Worm (Caenorhabditis elegans) whole organism, L4 larva: ENCODE measurements around the gene ins-17.
A peak's percentile ranks its signal among the peaks of the same experiment; 100 is the strongest.

Experiments
- F37D6.2 ChIP-seq: sonication (generic microtip); optimal IDR thresholded peaks from 2 replicates; lab custom pipeline; 2016; ENCODE audit warnings: mild to moderate bottlenecking, missing genetic modification characterization, missing compliant biosample characterization
- F44E2.7 ChIP-seq: fragments of 200-800 bp; sonication (Bioruptor generic); IDR thresholded peaks from 2 replicates; pipeline ENCODE4 v2.1.2; 2022; ENCODE audit warnings: missing genetic modification characterization, missing compliant biosample characterization
- R02D3.7 ChIP-seq: fragments of 150-350 bp; sonication (generic microtip); optimal IDR thresholded peaks from 3 replicates; lab custom pipeline; 2014; ENCODE audit warnings: missing biosample characterization, missing genetic modification characterization
- T20F7.1 ChIP-seq: fragments of 200-800 bp; sonication (Bioruptor generic); optimal IDR thresholded peaks from 2 replicates; lab custom pipeline; 2018; ENCODE audit warnings: mild to moderate bottlenecking, missing genetic modification characterization, missing compliant biosample characterization
- T26A8.4 ChIP-seq: fragments of 200-800 bp; sonication (Bioruptor generic); IDR thresholded peaks from 2 replicates; pipeline ENCODE4 v1.3.6; 2022; ENCODE audit warnings: missing genetic modification characterization, missing compliant biosample characterization
- Y5F2A.4 ChIP-seq: fragments of 200-800 bp; sonication (Bioruptor generic); optimal IDR thresholded peaks from 2 replicates; lab custom pipeline; 2018; ENCODE audit warnings: mild to moderate bottlenecking, missing genetic modification characterization, missing compliant biosample characterization
- ZK337.2 ChIP-seq: fragments of 200-800 bp; sonication (Bioruptor generic); IDR thresholded peaks from 2 replicates; pipeline ENCODE4 v1.3.6; 2022; ENCODE audit warnings: missing genetic modification reagents, missing genetic modification characterization, missing compliant biosample characterization
- ama-1 ChIP-seq: fragments of 150-350 bp; optimal IDR thresholded peaks from 2 replicates; lab custom pipeline; 2014; ENCODE audit warnings: inconsistent platforms, mixed read lengths
- arid-1 ChIP-seq: fragments of 200-800 bp; sonication (Bioruptor generic); conservative IDR thresholded peaks from 2 replicates; pipeline ENCODE4 v1.3.6; 2022; ENCODE audit warnings: missing genetic modification reagents, missing genetic modification characterization, missing compliant biosample characterization
- attf-4 ChIP-seq: sonication (generic microtip); optimal IDR thresholded peaks from 3 replicates; lab custom pipeline; 2017; ENCODE audit warnings: missing biosample characterization, missing genetic modification characterization
- ceh-20 ChIP-seq: fragments of 200-800 bp; sonication (Bioruptor generic); IDR thresholded peaks from 2 replicates; pipeline ENCODE4 v1.3.6; 2022; ENCODE audit warnings: missing genetic modification reagents, missing genetic modification characterization, missing compliant biosample characterization
- ceh-62 ChIP-seq: sonication (generic microtip); optimal IDR thresholded peaks from 2 replicates; lab custom pipeline; 2017; ENCODE audit warnings: missing biosample characterization, missing genetic modification characterization
- ceh-82 ChIP-seq: sonication (generic microtip); optimal IDR thresholded peaks from 2 replicates; lab custom pipeline; 2017; ENCODE audit warnings: missing biosample characterization, missing genetic modification characterization
- ces-1 ChIP-seq: fragments of 150-350 bp; sonication (generic microtip); optimal IDR thresholded peaks from 4 replicates; lab custom pipeline; 2014; ENCODE audit warnings: missing biosample characterization, missing genetic modification reagents, missing genetic modification characterization
- cey-2 ChIP-seq: sonication (generic microtip); optimal IDR thresholded peaks from 3 replicates; lab custom pipeline; 2017; ENCODE audit warnings: missing genetic modification characterization, mild to moderate bottlenecking, missing compliant biosample characterization, antibody characterized with exemption, borderline replicate concordance; ENCODE audit not compliant: insufficient read depth
- ctbp-1 ChIP-seq: fragments of 200-800 bp; sonication (Bioruptor generic); IDR thresholded peaks from 2 replicates; pipeline ENCODE4 v1.3.6; 2022; ENCODE audit warnings: missing genetic modification reagents, missing genetic modification characterization, missing compliant biosample characterization
- daf-16 ChIP-seq, 3 experiments: sonication (generic microtip); optimal IDR thresholded peaks; 2 replicates each; lab custom pipeline; 2016 to 2017; ENCODE audit warnings: missing genetic modification characterization in 3 of 3, missing genetic modification reagents in 3 of 3, mild to moderate bottlenecking in 2 of 3, missing compliant biosample characterization in 2 of 3, missing biosample characterization in 1 of 3, moderate library complexity in 1 of 3
- dmd-6 ChIP-seq: fragments of 200-800 bp; sonication (Bioruptor generic); IDR thresholded peaks from 2 replicates; pipeline ENCODE4 v1.3.6; 2022; ENCODE audit warnings: missing genetic modification reagents, missing genetic modification characterization, missing compliant biosample characterization
- dmd-9 ChIP-seq: fragments of 200-800 bp; sonication (Bioruptor generic); IDR thresholded peaks from 2 replicates; pipeline ENCODE4 v1.3.6; 2022; ENCODE audit warnings: missing genetic modification reagents, missing genetic modification characterization, missing compliant biosample characterization
- dve-1 ChIP-seq: sonication (generic microtip); optimal IDR thresholded peaks from 2 replicates; lab custom pipeline; 2017; ENCODE audit warnings: antibody characterized with exemption, mild to moderate bottlenecking, missing genetic modification characterization, missing compliant biosample characterization; ENCODE audit not compliant: insufficient read depth
- egl-27 ChIP-seq: sonication (generic microtip); optimal IDR thresholded peaks from 3 replicates; lab custom pipeline; 2017; ENCODE audit warnings: missing biosample characterization, missing genetic modification reagents, missing genetic modification characterization
- egl-43 ChIP-seq: fragments of 200-800 bp; sonication (Bioruptor generic); IDR thresholded peaks from 2 replicates; pipeline ENCODE4 v1.3.6; 2022; ENCODE audit warnings: missing genetic modification reagents, missing genetic modification characterization, missing compliant biosample characterization
- fos-1 ChIP-seq: fragments of 150-350 bp; optimal IDR thresholded peaks from 2 replicates; lab custom pipeline; 2014; ENCODE audit warnings: missing biosample characterization, missing genetic modification characterization
- hif-1 ChIP-seq, 2 experiments: sonication (generic microtip); optimal IDR thresholded peaks; 2 replicates each; lab custom pipeline; 2016 to 2017; ENCODE audit warnings: missing compliant biosample characterization in 2 of 2, missing genetic modification characterization in 2 of 2, missing genetic modification reagents in 2 of 2, missing genotype in 2 of 2, mild to moderate bottlenecking in 1 of 2
- hlh-30 ChIP-seq: sonication (generic microtip); optimal IDR thresholded peaks from 2 replicates; lab custom pipeline; 2017; ENCODE audit warnings: antibody characterized with exemption, mild to moderate bottlenecking, missing genetic modification characterization, missing compliant biosample characterization; ENCODE audit not compliant: insufficient read depth
- hmg-1.1 ChIP-seq: fragments of 200-800 bp; sonication (Bioruptor generic); IDR thresholded peaks from 2 replicates; pipeline ENCODE4 v1.3.6; 2022; ENCODE audit warnings: missing genetic modification reagents, missing genetic modification characterization, missing compliant biosample characterization
- lin-13 ChIP-seq: fragments of 150-350 bp; optimal IDR thresholded peaks from 2 replicates; lab custom pipeline; 2014; ENCODE audit warnings: missing biosample characterization, missing genetic modification reagents, missing genetic modification characterization
- lin-15B ChIP-seq: fragments of 150-350 bp; sonication (generic microtip); optimal IDR thresholded peaks from 3 replicates; lab custom pipeline; 2014; ENCODE audit warnings: missing biosample characterization, missing genetic modification characterization
- lin-39 ChIP-seq: fragments of 150-350 bp; optimal IDR thresholded peaks from 2 replicates; lab custom pipeline; 2014; ENCODE audit warnings: missing biosample characterization, missing genetic modification reagents, missing genetic modification characterization
- lsy-2 ChIP-seq, 2 experiments: fragments of 150-350 bp in 1 of 2; sonication (generic microtip) in 1 of 2; optimal IDR thresholded peaks; 2 replicates each; lab custom pipeline; 2014 to 2017; ENCODE audit warnings: missing biosample characterization in 2 of 2, missing genetic modification characterization in 2 of 2
- madf-9 ChIP-seq: fragments of 200-800 bp; sonication (Bioruptor generic); conservative IDR thresholded peaks from 2 replicates; pipeline ENCODE4 v1.3.6; 2022; ENCODE audit warnings: missing genetic modification reagents, missing genetic modification characterization, missing compliant biosample characterization
- mdl-1 ChIP-seq, 2 experiments: fragments of 150-350 bp in 1 of 2; sonication (generic microtip) in 1 of 2; optimal IDR thresholded peaks; 2 replicates each; lab custom pipeline; 2014 to 2017; ENCODE audit warnings: missing biosample characterization in 2 of 2, missing genetic modification characterization in 2 of 2
- mdt-29 ChIP-seq: fragments of 200-800 bp; sonication (Bioruptor generic); IDR thresholded peaks from 2 replicates; pipeline ENCODE4 v1.3.6; 2022; ENCODE audit warnings: missing genetic modification reagents, missing genetic modification characterization, missing compliant biosample characterization
- nhr-10 ChIP-seq: fragments of 150-350 bp; optimal IDR thresholded peaks from 2 replicates; lab custom pipeline; 2014; ENCODE audit warnings: missing biosample characterization, missing genetic modification characterization
- nhr-237 ChIP-seq: sonication (generic microtip); optimal IDR thresholded peaks from 2 replicates; lab custom pipeline; 2017; ENCODE audit warnings: missing biosample characterization, missing genetic modification characterization
- nhr-42 ChIP-seq: fragments of 200-800 bp; sonication (Bioruptor generic); IDR thresholded peaks from 2 replicates; pipeline ENCODE4 v1.3.6; 2022; ENCODE audit warnings: missing genetic modification characterization, missing compliant biosample characterization
- nhr-48 ChIP-seq: sonication (generic microtip); optimal IDR thresholded peaks from 2 replicates; lab custom pipeline; 2016; ENCODE audit warnings: mild to moderate bottlenecking, missing genetic modification characterization, missing compliant biosample characterization
- pqm-1 ChIP-seq: sonication (generic microtip); optimal IDR thresholded peaks from 2 replicates; lab custom pipeline; 2017; ENCODE audit warnings: missing biosample characterization, missing genetic modification characterization
- rbr-2 ChIP-seq: sonication (generic microtip); optimal IDR thresholded peaks from 2 replicates; lab custom pipeline; 2016; ENCODE audit warnings: missing genotype, missing genetic modification characterization, missing compliant biosample characterization
- sdz-12 ChIP-seq: fragments of 200-800 bp; sonication (Bioruptor generic); optimal IDR thresholded peaks from 2 replicates; lab custom pipeline; 2018; ENCODE audit warnings: mild to moderate bottlenecking, missing genetic modification characterization, missing compliant biosample characterization
- snpc-4 ChIP-seq: fragments of 150-350 bp; optimal IDR thresholded peaks from 2 replicates; lab custom pipeline; 2014; ENCODE audit warnings: missing biosample characterization, missing genetic modification characterization
- spr-3 ChIP-seq: fragments of 200-800 bp; sonication (Bioruptor generic); optimal IDR thresholded peaks from 2 replicates; lab custom pipeline; 2018; ENCODE audit warnings: mild to moderate bottlenecking, missing genetic modification characterization, missing compliant biosample characterization
- unc-130 ChIP-seq: sonication (generic microtip); optimal IDR thresholded peaks from 2 replicates; lab custom pipeline; 2016; ENCODE audit warnings: missing genetic modification reagents, missing genetic modification characterization, missing compliant biosample characterization
- unc-39 ChIP-seq: sonication (generic microtip); optimal IDR thresholded peaks from 2 replicates; lab custom pipeline; 2017; ENCODE audit warnings: missing biosample characterization, missing genetic modification characterization
- zip-11 ChIP-seq: fragments of 200-800 bp; sonication (Bioruptor generic); IDR thresholded peaks from 2 replicates; pipeline ENCODE4 v1.3.6; 2022; ENCODE audit warnings: missing genetic modification characterization, missing compliant biosample characterization
- zip-2 ChIP-seq: fragments of 150-350 bp; optimal IDR thresholded peaks from 2 replicates; lab custom pipeline; 2014; ENCODE audit warnings: missing biosample characterization, missing genetic modification characterization

The ins-17 gene

DNA sequence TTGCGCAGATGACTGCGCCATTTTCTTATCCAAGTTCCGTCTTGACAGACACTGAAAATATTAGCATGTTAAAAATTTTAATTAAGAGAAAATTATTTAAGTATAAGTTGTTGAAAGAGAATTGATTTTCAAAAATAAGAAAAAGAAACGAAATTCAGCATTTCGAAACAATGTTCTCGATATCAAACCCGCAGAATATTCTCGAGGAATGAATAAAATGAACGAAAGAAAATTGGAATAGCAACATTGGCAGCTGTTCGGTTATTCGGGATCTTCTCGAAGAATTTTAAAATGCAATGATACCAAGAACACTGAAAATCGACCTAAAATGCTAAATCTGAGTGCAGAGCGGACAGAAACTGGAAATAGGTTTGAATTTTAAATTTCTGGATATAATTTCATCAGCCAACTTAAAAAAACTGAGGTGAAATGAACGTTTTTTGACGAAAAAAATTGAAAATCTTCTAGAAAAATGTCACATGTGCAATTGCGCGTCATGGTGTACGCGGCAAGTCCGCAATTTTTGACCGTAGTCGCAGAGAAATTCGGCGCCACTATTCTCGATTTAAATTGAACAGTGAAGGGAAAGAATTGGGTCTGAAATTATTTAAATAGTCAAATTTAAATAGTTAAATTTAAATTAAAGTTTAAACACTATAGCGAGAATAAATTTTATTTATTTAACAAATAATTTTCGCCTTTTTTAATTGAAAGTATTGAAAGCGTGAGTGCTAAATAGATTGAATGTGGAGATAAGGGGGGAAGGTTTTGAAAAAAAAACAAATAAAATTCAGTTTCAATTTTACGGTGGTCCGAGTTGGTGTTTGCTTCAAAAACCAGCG lies 30.9 kb upstream of the ins-17 start, which contains the start of the genes cct-5 and F25F2.1 (continued):
- TF ChIP-seq Y5F2A.4 (GFP tag; lab: Kevin White, UChicago) (no peak), snpc-4 (tag; lab: Kevin White, UChicago) (no peak), hmg-1.1 (GFP tag; lab: Robert Waterston, UW) (peak; percentile 56), ceh-82 (tag; lab: Kevin White, UChicago) (no peak), ceh-20 (GFP tag; lab: Robert Waterston, UW) (no peak), daf-16 (GFP tag; optimal IDR thresholded peaks at IDR 0.05; lab: Kevin White, UChicago) (no peak), daf-16 (tag; optimal IDR thresholded peaks at IDR 0.05; lab: Kevin White, UChicago) (no peak), ama-1 (lab: Kevin White, UChicago) (no peak), lsy-2 (tag; optimal IDR thresholded peaks at IDR 0.05; lab: Kevin White, UChicago) (peak in 1 of 2 experiments; percentile 95), F44E2.7 (GFP tag; lab: Robert Waterston, UW) (no peak), T20F7.1 (GFP tag; lab: Kevin White, UChicago) (peak; percentile 54), nhr-237 (no peak), nhr-48 (no peak), attf-4 (tag; lab: Kevin White, UChicago) (no peak), zip-2 (tag; lab: Kevin White, UChicago) (no peak), lin-39 (tag; lab: Kevin White, UChicago) (no peak), nhr-10 (no peak), dmd-9 (GFP tag; lab: Robert Waterston, UW) (no peak), ceh-62 (tag; lab: Kevin White, UChicago) (no peak), egl-43 (GFP tag; lab: Robert Waterston, UW) (no peak), pqm-1 (tag; lab: Kevin White, UChicago) (no peak), nhr-42 (GFP tag; lab: Robert Waterston, UW) (no peak), lin-15B (tag; lab: Kevin White, UChicago) (no peak), spr-3 (GFP tag; lab: Kevin White, UChicago) (no peak), hlh-30 (tag; lab: Kevin White, UChicago) (peak; percentile 77), lin-13 (peak; percentile 73)

DNA sequence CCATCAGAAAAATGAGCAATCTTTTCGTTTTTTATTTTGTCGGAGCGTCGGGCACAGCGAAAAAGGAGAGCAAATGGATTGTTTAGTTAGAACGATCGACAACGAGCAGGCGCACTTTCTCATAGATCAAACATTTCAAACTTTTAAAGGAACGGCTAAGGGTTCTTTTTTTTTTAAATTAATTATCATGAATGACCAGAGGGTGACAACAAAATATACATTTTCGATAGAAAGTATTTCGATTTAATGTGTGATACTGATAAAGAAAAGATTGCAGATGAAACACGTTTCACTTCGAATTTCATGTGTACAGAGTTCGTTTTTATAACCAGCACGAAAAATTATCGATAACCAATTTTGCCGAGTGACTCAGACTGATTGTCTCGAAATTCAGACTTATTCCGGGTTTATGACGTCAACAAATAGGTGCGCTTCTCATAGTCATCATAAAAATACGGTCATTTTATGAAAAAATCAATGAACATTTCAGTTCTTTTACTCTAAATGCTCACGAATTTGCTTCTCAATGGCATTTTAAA lies 29.3 kb upstream of the ins-17 start:
- TF ChIP-seq arid-1 (GFP tag; lab: Robert Waterston, UW) (no peak), mdl-1 (tag; optimal IDR thresholded peaks at IDR 0.05; lab: Kevin White, UChicago) (no peak), dmd-6 (GFP tag; lab: Robert Waterston, UW) (peak; percentile 75), F44E2.7 (GFP tag; lab: Robert Waterston, UW) (no peak), hif-1 (tag; optimal IDR thresholded peaks at IDR 0.05; lab: Kevin White, UChicago) (peak in 1 of 2 experiments; percentile 26), attf-4 (tag; lab: Kevin White, UChicago) (no peak), F37D6.2 (tag; lab: Kevin White, UChicago) (no peak), zip-11 (GFP tag; lab: Robert Waterston, UW) (no peak), zip-2 (tag; lab: Kevin White, UChicago) (no peak), rbr-2 (no peak), Y5F2A.4 (GFP tag; lab: Kevin White, UChicago) (no peak), unc-39 (no peak), unc-130 (GFP tag; lab: Kevin White, UChicago) (no peak), madf-9 (GFP tag; lab: Robert Waterston, UW) (no peak), mdt-29 (GFP tag; lab: Robert Waterston, UW) (no peak), T26A8.4 (GFP tag; lab: Robert Waterston, UW) (no peak), ctbp-1 (GFP tag; lab: Robert Waterston, UW) (no peak), dve-1 (tag; lab: Kevin White, UChicago) (peak; percentile 32), nhr-48 (peak; percentile 39), daf-16 (GFP tag; optimal IDR thresholded peaks at IDR 0.05; lab: Kevin White, UChicago) (no peak), daf-16 (tag; optimal IDR thresholded peaks at IDR 0.05; lab: Kevin White, UChicago) (peak; percentile 75), R02D3.7 (tag; lab: Kevin White, UChicago) (no peak), ceh-62 (tag; lab: Kevin White, UChicago) (no peak), sdz-12 (GFP tag; lab: Kevin White, UChicago) (no peak), ces-1 (GFP tag; lab: Kevin White, UChicago) (no peak), cey-2 (no peak), pqm-1 (tag; lab: Kevin White, UChicago) (peak; percentile 75), egl-27 (tag; lab: Kevin White, UChicago) (no peak), ZK337.2 (GFP tag; lab: Robert Waterston, UW) (no peak), fos-1 (tag; lab: Kevin White, UChicago) (no peak)
